Fruit fly (Drosophila melanogaster): Measurements from ENCODE around the gene Lim3.
A peak's percentile ranks its signal among the peaks of the same experiment; 100 is the strongest.

The Lim3 gene

DNA sequence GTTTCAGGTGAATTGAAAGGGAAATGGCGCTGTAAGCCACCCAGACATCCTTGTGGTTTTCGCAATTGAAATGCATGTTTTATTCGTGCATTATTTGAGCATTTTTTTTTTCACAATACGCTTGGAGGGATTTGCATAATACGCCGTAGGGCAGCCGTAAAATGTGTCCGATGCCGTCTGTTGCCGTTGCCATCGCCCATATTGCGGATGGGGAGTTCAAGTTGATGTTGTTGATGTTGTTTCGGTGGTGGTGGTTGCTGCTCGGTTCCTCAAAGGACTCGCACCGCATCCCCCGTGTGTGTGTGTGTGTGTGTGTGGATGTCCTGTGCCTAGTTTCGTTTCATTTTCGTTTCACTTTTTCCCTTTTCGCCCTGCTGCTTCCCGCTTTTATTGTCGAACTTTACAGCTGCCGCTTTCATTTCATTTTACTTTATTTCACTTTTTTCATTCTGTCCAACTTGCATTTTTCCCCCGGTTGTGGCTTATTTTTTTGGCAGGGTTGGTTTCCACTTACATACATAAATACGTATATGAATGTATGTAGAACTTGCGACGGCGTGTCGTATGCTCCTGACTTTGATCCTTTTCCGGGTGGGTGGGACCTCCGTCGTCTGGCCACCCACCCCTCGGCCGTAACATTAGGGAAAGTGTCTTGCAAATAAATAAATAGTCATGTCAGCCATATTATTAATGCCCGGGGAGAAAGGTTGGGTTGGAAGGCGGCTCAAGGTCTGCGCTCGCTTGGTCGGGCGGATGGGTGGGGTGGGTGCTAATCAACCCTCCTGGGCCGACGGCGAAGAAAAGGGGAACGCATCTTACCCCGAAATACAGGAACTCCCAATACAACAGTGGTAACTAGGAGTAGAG lies 29.5 kb upstream of the Lim3 start:
- TF ChIP-seq CG17801 (GFP tag; optimal IDR thresholded peaks at IDR 0.05; ENCODE audit: partially characterized antibody) = no peak

dm6 chr2L:19136735-19137134 lies 28.5 kb upstream of the Lim3 start:
- peak; percentile 66 for TF ChIP-seq CG17801 (GFP tag; optimal IDR thresholded peaks at IDR 0.05; ENCODE audit: partially characterized antibody)

DNA sequence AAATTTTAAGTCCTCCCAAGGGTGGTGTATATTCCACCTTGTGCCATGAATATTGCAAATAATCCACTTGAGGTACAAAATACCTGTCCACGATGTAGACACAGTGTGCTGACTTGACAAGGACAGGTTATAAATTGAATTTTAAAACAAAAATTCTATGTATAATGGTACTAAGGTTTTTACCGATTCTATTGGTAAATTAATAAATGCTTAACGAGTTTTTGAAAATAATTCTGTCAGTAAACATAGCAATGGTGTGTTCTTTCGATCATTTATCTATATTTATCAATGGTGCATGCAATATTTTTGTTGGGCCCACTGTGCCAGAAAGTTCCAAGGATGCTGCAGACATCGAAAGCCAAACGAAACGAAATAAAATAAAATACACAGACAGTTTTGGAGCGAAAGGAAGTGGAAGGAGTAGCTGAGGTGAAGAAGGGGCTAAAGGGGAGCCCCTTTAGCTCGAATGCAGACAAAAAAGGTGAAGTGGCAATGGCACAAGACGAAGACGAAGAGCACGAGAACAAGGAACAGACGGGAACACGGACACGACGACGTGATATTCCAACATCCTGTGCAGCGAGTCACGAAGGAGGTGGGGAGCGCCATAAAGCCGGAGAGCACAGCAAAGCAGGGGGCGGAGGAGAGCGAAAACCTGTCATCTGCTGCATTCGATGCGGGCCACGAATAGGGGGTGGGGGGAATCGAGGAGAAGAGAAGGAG lies 27.9 kb upstream of the Lim3 start:
- no peak for TF ChIP-seq CG17801 (GFP tag; optimal IDR thresholded peaks at IDR 0.05; ENCODE audit: partially characterized antibody)

dm6 chr2L:19134814-19135523 lies 26.7 kb upstream of the Lim3 start, which contains the start of gene Polr1D:
Gene Polr1D, minus strand, starts transcription at chr2L:19135233.
- TF ChIP-seq CG17801 (GFP tag; optimal IDR thresholded peaks at IDR 0.05; ENCODE audit: partially characterized antibody) = no peak

DNA sequence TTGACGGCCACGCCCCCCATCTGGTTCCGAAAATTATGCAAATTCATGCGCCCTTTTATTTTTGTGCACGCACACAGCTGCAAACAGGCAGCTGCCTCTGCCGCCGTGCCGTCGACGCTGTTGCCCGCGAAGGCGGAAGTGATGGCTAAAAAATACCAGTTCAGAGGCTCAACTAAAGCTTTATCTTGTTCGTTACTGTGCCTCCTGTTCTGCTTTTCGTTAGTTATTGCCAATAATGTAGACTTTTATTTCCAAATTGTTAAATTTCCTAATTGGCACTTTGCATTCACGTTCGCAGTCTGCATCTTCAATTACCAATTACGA lies 26.1 kb upstream of the Lim3 start:
- TF ChIP-seq CG17801 (GFP tag; optimal IDR thresholded peaks at IDR 0.05; ENCODE audit: partially characterized antibody) = no peak

DNA sequence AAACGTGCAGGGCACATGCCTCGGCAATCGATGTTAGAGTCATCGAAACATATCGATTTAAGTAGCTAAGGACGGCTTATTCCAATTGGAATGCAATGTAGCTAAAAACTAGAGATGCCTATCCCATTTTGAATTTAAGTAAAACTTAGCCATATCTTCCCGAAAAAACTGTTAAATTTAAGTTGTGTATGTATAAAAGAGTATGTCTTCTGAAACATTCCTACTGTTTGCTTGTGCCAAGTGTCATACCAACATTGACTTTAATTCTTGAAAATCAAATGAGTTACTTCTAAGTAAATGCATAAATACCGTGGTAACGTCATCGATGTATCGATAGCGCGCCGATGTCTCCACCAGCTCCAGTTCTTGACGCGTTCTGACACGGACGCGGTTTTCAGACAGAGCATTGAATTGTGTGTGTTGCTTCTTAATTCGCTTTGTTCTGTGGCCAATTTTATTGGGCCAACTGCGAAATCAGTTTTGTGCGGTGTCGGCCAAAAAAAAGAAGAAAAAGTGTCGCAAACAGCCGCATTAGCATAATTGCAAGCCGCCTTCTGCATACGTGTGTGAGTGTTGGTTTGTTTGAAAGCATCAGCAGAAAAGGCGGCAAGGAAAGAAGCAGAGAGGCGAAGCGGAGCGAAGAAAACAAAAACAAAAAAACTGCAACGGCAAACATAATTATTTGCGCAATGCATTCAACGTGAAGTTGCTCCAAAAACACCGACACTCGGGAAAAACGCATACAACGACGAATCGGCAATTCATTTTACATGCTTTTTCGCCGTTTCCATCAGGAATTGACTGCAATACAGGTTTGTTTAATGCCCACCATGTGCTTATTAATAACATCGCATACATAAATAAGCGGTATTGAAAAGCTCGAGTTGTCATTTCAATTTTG lies 25.5 kb upstream of the Lim3 start, which contains the start of gene brat:
TSS of gene brat (plus strand) at position 352 of the 901 bp plus-strand sequence.
- TF ChIP-seq CG17801 (GFP tag; optimal IDR thresholded peaks at IDR 0.05; ENCODE audit: partially characterized antibody) = peak; percentile 33

DNA sequence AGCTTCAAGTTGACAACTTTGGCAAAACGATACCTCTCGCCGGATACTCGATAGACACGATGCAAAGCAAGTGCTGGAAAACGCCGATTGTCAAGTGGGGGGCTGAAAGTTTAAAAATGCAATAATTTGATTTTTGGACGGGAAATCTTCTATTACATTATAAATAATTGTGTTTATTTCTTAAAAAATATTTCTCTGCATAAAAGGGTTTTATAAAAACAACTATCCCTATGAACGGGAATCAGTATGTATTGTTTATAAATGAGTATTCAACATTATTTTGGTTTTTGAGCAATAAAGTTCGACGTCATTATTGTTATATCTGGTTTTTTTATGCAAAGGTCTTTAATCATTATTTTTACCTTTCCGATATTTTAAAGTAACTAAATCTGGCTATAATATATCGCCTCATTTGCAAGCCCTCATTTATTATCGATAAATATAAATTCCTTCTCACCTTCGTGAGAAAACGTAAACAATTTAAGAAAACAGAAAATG lies 23.7 kb upstream of the Lim3 start, which contains the start of the genes AsnRS and DCTN6-p27:
TSS of gene AsnRS (minus strand) at position 50 of the 498 bp plus-strand sequence.
TSS of gene DCTN6-p27 (plus strand) at position 419 of the 498 bp plus-strand sequence.
- peak; percentile 40 for TF ChIP-seq CG17801 (GFP tag; optimal IDR thresholded peaks at IDR 0.05; ENCODE audit: partially characterized antibody)

dm6 chr2L:19126888-19127287 lies 18.7 kb upstream of the Lim3 start:
- peak; percentile 62 for TF ChIP-seq CG17801 (GFP tag; optimal IDR thresholded peaks at IDR 0.05; ENCODE audit: partially characterized antibody)

DNA sequence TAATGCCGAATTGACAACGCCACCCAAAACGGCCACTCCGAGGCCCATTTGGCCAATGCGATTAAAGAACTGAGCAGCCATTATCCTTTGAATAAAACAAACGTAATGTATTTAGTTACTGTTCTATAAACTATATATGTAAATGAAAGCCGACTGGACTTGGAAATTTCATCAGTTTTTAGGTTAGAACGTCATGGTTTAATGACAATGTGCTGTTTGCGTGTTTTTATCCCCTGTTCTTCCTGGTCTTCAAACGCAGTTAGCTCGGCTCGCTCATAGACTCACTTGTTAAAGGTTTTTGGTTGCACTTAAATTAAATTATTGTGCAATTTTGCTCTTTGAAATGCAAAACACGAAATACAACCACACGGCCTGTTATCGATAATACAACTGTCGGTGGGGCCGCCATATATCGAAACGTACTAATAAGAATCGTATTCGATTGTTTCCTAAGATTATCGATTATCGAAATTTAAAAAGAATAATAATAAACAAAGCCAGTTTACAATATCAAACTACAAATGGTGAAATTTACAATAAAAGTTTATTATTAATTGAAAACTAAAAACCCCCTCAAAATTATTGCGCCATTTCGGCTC lies 15.3 kb upstream of the Lim3 start, which contains the start of gene Phb1:
TSS of gene Phb1 (minus strand) at position 398 of the 599 bp plus-strand sequence.
- no peak for TF ChIP-seq CG17801 (GFP tag; optimal IDR thresholded peaks at IDR 0.05; ENCODE audit: partially characterized antibody)

- no peak for TF ChIP-seq CG17801 (GFP tag; optimal IDR thresholded peaks at IDR 0.05; ENCODE audit: partially characterized antibody)
Measured at dm6 chr2L:19120984-19121383, 12.8 kb upstream of the Lim3 start.

DNA sequence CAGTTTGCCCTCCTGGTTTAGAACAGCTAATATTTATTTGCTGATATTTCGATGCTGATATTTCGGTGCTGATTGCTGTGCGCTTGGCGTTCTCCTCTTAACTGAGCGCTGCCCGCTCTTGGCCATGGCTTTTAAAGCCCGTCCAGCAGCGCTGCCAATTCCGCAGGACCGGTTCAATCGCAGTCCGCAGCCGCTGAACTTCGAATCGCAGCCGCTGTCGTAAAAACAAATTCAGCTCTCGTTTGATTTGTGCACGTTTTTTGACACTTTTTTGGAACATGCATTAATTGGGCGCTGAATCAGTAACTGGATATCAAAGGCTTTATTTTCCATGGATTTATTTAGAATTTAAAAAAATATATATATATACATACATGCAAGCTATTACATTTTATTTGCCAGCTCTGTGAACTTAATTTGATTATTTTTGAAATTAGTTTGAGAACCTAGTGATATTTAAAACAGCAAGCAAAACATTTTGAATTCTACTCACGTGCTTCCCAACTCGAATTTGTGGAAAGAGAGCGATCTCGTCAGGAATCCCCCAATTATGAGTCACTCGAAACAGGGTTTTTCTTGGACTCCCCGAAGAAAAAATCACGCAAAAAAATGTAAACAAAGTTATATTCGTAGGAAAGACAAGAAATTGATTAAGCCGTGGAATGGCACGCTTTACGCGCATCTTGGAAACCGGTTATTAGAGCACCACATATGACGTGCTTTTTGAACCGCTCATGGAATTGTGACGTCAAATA lies 12.1 kb upstream of the Lim3 start, which contains the start of gene Ddc:
TSS of gene Ddc (minus strand) at position 111 of the 755 bp plus-strand sequence.
- no peak for TF ChIP-seq CG17801 (GFP tag; optimal IDR thresholded peaks at IDR 0.05; ENCODE audit: partially characterized antibody)

DNA sequence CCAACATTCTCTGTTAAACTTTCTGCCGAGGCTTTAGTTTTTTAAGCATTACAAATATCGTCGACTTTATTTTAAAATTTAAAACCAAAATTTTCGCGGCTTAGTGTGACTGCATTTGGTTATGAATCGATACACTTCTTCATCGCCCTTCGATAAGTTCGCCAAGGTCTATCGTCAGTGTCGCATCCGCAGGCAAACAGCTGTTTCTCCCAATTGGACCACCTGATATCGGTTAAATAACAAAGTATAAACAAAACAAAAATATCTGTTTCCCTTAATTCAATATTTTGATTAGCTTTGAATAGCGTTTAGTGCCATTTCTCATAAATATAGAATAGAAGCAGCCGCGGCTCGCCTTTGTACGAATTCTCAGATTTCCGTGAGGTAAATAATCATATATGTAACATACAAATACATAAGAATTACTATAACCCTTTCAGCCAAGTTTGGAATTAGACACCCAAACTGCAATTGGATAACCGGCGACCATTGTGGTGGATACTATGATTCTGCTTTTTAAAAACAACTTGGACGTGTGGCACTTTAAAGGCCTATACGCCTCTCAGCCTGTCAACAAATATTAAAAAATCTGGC lies 6.1 kb upstream of the Lim3 start, which contains the start of gene CG10561:
TSS of gene CG10561 (plus strand) at position 219 of the 594 bp plus-strand sequence.
- TF ChIP-seq CG17801 (GFP tag; optimal IDR thresholded peaks at IDR 0.05; ENCODE audit: partially characterized antibody) = peak; percentile 24

Measured in ovary, adult (tissue).